Worm (Caenorhabditis elegans): ENCODE data around the gene F55C9.14.
"Not testable (repeated sequence)": the region's sequence is repeated elsewhere in the genome, so short reads cannot be mapped to it uniquely, and the experiment has no call there.

The F55C9.14 gene

DNA sequence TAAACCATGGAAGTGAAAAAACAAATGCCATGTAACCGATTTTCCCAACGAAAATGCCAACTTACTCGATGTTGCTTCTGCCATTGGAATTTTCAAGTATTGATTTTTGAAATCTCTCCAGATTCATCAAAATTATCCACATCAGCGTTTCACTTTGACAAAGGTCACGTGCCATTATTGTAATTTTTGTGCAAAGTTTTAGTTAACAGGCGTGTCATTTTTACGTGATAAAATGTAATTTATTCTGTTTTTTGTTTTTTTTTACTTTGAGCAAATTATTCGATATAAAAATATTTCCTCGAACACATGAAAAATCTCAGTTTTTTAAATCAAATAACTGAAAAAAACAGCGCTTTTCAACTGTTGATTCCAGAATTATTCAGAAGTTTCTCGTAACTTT is 37.0 kb upstream of the F55C9.14 start, which contains the start of gene F21D9.2:
Gene F21D9.2 (minus strand): TSS at position 101 of the 400 bp plus-strand sequence.
- TF ChIP-seq ceh-82 (tag; optimal IDR thresholded peaks at IDR 0.05), result no peak
- TF ChIP-seq mab-9 (GFP tag; IDR thresholded peaks at IDR 0.05), result no peak
- no peak for TF ChIP-seq unc-98 (GFP tag; IDR thresholded peaks at IDR 0.05)
- no peak for TF ChIP-seq snu-23 (GFP tag; optimal IDR thresholded peaks at IDR 0.05)
- TF ChIP-seq lin-13 (GFP tag; optimal IDR thresholded peaks at IDR 0.05), result no peak

DNA sequence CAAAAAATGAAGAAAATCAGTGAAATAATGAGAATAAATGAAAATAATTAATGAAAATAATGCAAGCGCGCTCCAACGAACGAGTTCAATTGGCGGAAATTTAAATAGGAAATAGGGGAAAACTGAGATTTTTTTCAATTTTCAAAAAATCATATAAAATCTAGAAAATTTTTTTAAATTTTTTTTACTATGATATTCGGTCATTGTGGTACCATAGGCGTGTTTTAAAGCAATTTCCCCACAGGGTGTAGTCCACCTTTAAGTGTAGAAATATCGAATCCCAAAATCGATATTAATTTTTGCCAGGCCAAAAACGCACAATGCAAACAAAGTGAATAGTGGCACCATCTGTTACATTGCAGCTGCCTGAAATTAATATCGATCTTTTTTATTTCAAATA is 35.2 kb upstream of the F55C9.14 start, which contains the start of gene F21D9.1:
Gene F21D9.1 (plus strand): TSS at position 301 of the 400 bp plus-strand sequence.
- not testable (repeated sequence) for TF ChIP-seq egl-27 (tag; optimal IDR thresholded peaks at IDR 0.05); nhr-85 (tag); ets-5 (GFP tag; IDR thresholded peaks at IDR 0.05)

DNA sequence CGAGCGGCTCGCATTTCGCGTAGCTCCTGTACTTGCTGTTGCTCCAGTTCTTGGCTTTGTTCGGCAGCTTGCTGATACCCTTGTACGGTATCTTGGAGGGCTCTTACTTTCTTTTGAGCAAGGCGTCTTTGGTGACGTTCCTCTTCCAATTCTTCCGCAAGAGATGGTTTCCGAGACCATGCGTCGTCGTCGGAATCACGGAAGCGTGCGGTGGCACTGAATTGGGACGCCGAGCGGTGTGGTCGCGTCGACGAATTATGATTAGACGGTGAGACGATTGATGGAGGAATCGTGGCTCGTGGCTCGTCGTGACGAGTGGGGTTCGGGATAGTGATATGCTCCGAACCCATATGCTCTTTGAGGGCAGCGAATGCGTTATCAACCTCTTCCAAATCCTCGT is 23.0 kb upstream of the F55C9.14 start:
- TF ChIP-seq mep-1 (tag; optimal IDR thresholded peaks at IDR 0.05), result no peak
- TF ChIP-seq Y116A8C.19 (tag; optimal IDR thresholded peaks at IDR 0.05; ENCODE audit: borderline replicate concordance), result no peak
- TF ChIP-seq tlp-1 (tag; optimal IDR thresholded peaks at IDR 0.05), result no peak
- TF ChIP-seq unc-130 (tag; optimal IDR thresholded peaks at IDR 0.05), result no peak
- no peak for TF ChIP-seq fkh-10 (GFP tag; optimal IDR thresholded peaks at IDR 0.05)
- TF ChIP-seq nhr-76 (tag; optimal IDR thresholded peaks at IDR 0.05), result no peak
- no peak for TF ChIP-seq fkh-4 (tag; optimal IDR thresholded peaks at IDR 0.05; ENCODE audit: borderline replicate concordance)
- TF ChIP-seq pax-3 (tag; optimal IDR thresholded peaks at IDR 0.05), result no peak
- TF ChIP-seq nhr-71 (tag; optimal IDR thresholded peaks at IDR 0.05), result no peak
- no peak for TF ChIP-seq zag-1 (tag; optimal IDR thresholded peaks at IDR 0.05)
- TF ChIP-seq nhr-77 (tag; optimal IDR thresholded peaks at IDR 0.05), result no peak
- TF ChIP-seq hlh-4 (tag; optimal IDR thresholded peaks at IDR 0.05), result no peak
- no peak for TF ChIP-seq dsc-1 (tag; optimal IDR thresholded peaks at IDR 0.05)
- no peak for TF ChIP-seq nhr-28 (tag; optimal IDR thresholded peaks at IDR 0.05)
- TF ChIP-seq snu-23 (GFP tag; optimal IDR thresholded peaks at IDR 0.05), result no peak

DNA sequence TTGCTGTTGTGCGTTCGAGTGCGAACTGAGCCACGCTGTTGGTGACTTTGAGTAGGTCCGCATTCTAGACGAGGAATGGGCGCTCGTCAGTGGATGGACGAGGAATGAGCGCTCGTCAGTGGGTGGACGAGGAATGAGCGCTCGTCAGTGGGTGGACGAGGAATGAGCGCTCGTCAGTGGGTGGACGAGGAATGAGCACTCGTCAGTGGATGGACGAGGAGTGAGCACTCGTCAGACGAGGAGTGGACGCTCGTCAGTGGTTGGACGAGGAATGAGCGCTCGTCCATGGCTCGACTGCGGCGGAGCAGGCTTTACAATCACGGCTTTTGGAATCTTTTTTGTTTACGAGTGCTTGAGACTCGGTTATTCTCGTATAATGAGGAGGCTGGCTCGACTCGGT is 20.9 kb upstream of the F55C9.14 start:
- TF ChIP-seq mdl-1 (tag; optimal IDR thresholded peaks at IDR 0.05) (no peak), tbx-2 (tag; optimal IDR thresholded peaks at IDR 0.05) (no peak), lin-39 (tag; optimal IDR thresholded peaks at IDR 0.05) (no peak)

DNA sequence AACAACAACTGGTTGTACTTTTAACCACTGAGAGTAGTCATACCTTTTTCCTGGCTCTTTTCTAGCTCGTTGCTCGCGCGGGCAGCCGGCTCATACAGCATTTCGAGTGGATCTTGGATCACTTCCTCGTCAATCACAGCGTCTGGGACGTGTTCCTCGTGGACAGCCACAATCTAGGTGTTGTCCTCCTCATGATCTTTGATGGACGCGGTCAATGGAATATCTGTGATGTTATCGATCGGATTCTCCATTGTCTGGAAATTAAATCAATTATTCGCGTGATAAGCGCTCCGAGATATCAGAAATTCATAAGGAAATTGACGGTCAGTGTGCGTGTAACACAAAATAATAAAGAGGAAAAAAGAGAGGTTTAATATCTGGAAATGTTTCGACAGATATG is 19.5 kb upstream of the F55C9.14 start, which contains the start of gene F21D9.8:
Gene F21D9.8 (minus strand): TSS at position 101 of the 400 bp plus-strand sequence.
- TF ChIP-seq aha-1 (tag; optimal IDR thresholded peaks at IDR 0.05) (no peak), mef-2 (tag; optimal IDR thresholded peaks at IDR 0.05) (no peak), C04F5.9 (tag; optimal IDR thresholded peaks at IDR 0.05) (no peak), nhr-90 (tag; optimal IDR thresholded peaks at IDR 0.05; ENCODE audit: poor library complexity) (no peak), lin-14 (GFP tag; optimal IDR thresholded peaks at IDR 0.05) (no peak), nhr-19 (GFP tag; conservative IDR thresholded peaks at IDR 0.05) (no peak), hlh-17 (GFP tag; optimal IDR thresholded peaks at IDR 0.05; ENCODE audit: borderline replicate concordance) (no peak), mep-1 (tag; optimal IDR thresholded peaks at IDR 0.05) (no peak), zip-4 (GFP tag; optimal IDR thresholded peaks at IDR 0.05) (no peak), unc-130 (tag; optimal IDR thresholded peaks at IDR 0.05) (no peak), ceh-82 (tag; optimal IDR thresholded peaks at IDR 0.05) (no peak), lir-3 (tag; optimal IDR thresholded peaks at IDR 0.05; ENCODE audit: poor library complexity) (no peak), F16B12.6 (tag; optimal IDR thresholded peaks at IDR 0.05) (no peak), mdl-1 (tag; optimal IDR thresholded peaks at IDR 0.05) (no peak), nhr-47 (tag; optimal IDR thresholded peaks at IDR 0.05) (no peak), nhr-85 (tag) (no peak), egl-27 (tag; optimal IDR thresholded peaks at IDR 0.05) (no peak), sptf-1 (tag; optimal IDR thresholded peaks at IDR 0.05) (no peak)
